Worm (Caenorhabditis elegans) whole organism, L1 larva: Measurements from ENCODE around the gene hsp-3.

Source experiments
- aly-2 ChIP-seq: fragments of 150-350 bp; optimal IDR thresholded peaks from 2 replicates; lab custom pipeline; 2014; ENCODE audit warnings: missing biosample characterization, missing genetic modification characterization
- ama-1 ChIP-seq: fragments of 150-350 bp; optimal IDR thresholded peaks from 2 replicates; lab custom pipeline; 2014
- blmp-1 ChIP-seq: fragments of 150-350 bp; optimal IDR thresholded peaks from 2 replicates; lab custom pipeline; 2014; ENCODE audit warnings: missing biosample characterization, missing genetic modification characterization
- ceh-82 ChIP-seq, 3 experiments: fragments of 150-350 bp in 1 of 3; sonication (generic microtip) in 2 of 3; optimal IDR thresholded peaks; 2 replicates each; lab custom pipeline; 2014 to 2017; ENCODE audit warnings: missing biosample characterization in 3 of 3, missing genetic modification characterization in 3 of 3
- dpl-1 ChIP-seq, 3 experiments: fragments of 150-350 bp in 2 of 3; sonication (generic microtip) in 1 of 3; optimal IDR thresholded peaks; 2 replicates each; lab custom pipeline; 2014 to 2017; ENCODE audit warnings: missing biosample characterization in 3 of 3, missing genetic modification characterization in 3 of 3, missing genetic modification reagents in 3 of 3
- egl-27 ChIP-seq, 2 experiments: fragments of 150-350 bp in 1 of 2; sonication (generic microtip); optimal IDR thresholded peaks; 3 replicates each; lab custom pipeline; 2017 to 2018; ENCODE audit warnings: missing biosample characterization in 2 of 2, missing genetic modification characterization in 2 of 2, missing genetic modification reagents in 2 of 2
- fos-1 ChIP-seq: fragments of 150-350 bp; optimal IDR thresholded peaks from 2 replicates; lab custom pipeline; 2014; ENCODE audit warnings: missing biosample characterization, missing genetic modification characterization
- lin-35 ChIP-seq, 2 experiments: fragments of 150-350 bp; optimal IDR thresholded peaks; 2 replicates each; lab custom pipeline; 2014; ENCODE audit warnings: missing biosample characterization in 2 of 2, missing genetic modification characterization in 2 of 2, missing genetic modification reagents in 2 of 2
- mep-1 ChIP-seq: fragments of 150-350 bp; optimal IDR thresholded peaks from 2 replicates; lab custom pipeline; 2014; ENCODE audit warnings: missing biosample characterization, missing genetic modification characterization
- nhr-20 ChIP-seq: sonication (generic microtip); optimal IDR thresholded peaks from 2 replicates; lab custom pipeline; 2016; ENCODE audit warnings: mild to moderate bottlenecking, missing genetic modification characterization, missing compliant biosample characterization
- nhr-237 ChIP-seq: fragments of 150-350 bp; optimal IDR thresholded peaks from 2 replicates; lab custom pipeline; 2014; ENCODE audit warnings: missing biosample characterization, missing genetic modification characterization
- pag-3 ChIP-seq: sonication (generic microtip); optimal IDR thresholded peaks from 2 replicates; lab custom pipeline; 2017; ENCODE audit warnings: missing genetic modification characterization, mild to moderate bottlenecking, missing compliant biosample characterization, antibody characterized with exemption, borderline replicate concordance; ENCODE audit not compliant: insufficient read depth
- snpc-4 ChIP-seq: fragments of 150-350 bp; optimal IDR thresholded peaks from 2 replicates; lab custom pipeline; 2014; ENCODE audit warnings: missing biosample characterization, missing genetic modification characterization
- unc-98 ChIP-seq: fragments of 200-800 bp; sonication (Bioruptor generic); IDR thresholded peaks from 2 replicates; pipeline ENCODE4 v1.3.6; 2022; ENCODE audit warnings: missing genetic modification characterization, missing compliant biosample characterization

ce11 chrX:6082660-6083059 lies 9.3 kb downstream of the hsp-3 start, which contains the start of gene C45B2.3:
- TF ChIP-seq lin-35 (GFP tag; optimal IDR thresholded peaks at IDR 0.05; lab: Kevin White, UChicago) (no peak), mep-1 (no peak), pag-3 (no peak), aly-2 (no peak), egl-27 (tag; optimal IDR thresholded peaks at IDR 0.05; lab: Kevin White, UChicago) (no peak), dpl-1 (GFP tag; optimal IDR thresholded peaks at IDR 0.05; lab: Kevin White, UChicago) (no peak), blmp-1 (no peak), ama-1 (lab: Kevin White, UChicago) (no peak), snpc-4 (tag; lab: Kevin White, UChicago) (no peak), nhr-20 (tag; lab: Kevin White, UChicago) (no peak), ceh-82 (tag; optimal IDR thresholded peaks at IDR 0.05; lab: Kevin White, UChicago) (no peak), fos-1 (tag; lab: Kevin White, UChicago) (no peak), nhr-237 (tag; lab: Kevin White, UChicago) (no peak), unc-98 (GFP tag; lab: Robert Waterston, UW) (no peak)
